Fruit fly (Drosophila melanogaster) whole organism: Measurements from ENCODE around the gene CG43954.

Experiments
- pan ChIP-seq: fragments of >200 bp; optimal IDR thresholded peaks from 2 replicates; lab custom pipeline; 2017
- psq ChIP-seq: fragments of >200 bp; optimal IDR thresholded peaks from 2 replicates; lab custom pipeline; 2017
- usp ChIP-seq: fragments of >200 bp; optimal IDR thresholded peaks from 2 replicates; lab custom pipeline; 2017; ENCODE audit warnings: missing biosample characterization, missing genetic modification characterization, mixed read lengths

- TF ChIP-seq usp: no peak
- TF ChIP-seq psq (lab: Kevin White, UChicago): no peak
- TF ChIP-seq pan (lab: Kevin White, UChicago): no peak
These were observed 36.9 kb upstream of the CG43954 start for dm6 chr3L:16748343-16748742.
